Fruit fly (Drosophila melanogaster) whole organism, embryonic: ENCODE results near the gene CG17717.

ENCODE experiments used
- Atf-2 ChIP-seq: fragments of 200-800 bp; sonication (Bioruptor generic); optimal IDR thresholded peaks from 2 replicates; lab custom pipeline; 2016; ENCODE audit warnings: missing biosample characterization, missing genetic modification characterization
- Awh ChIP-seq: fragments of 200-800 bp; sonication (Bioruptor generic); IDR thresholded peaks from 2 replicates; pipeline ENCODE4, ENCODE4 v1.3.6; 2022; ENCODE audit warnings: missing biosample characterization, missing genetic modification characterization
- CG10979 ChIP-seq: fragments of 200-800 bp; sonication (Bioruptor generic); optimal IDR thresholded peaks from 2 replicates; lab custom pipeline; 2018; ENCODE audit warnings: missing biosample characterization, mild to moderate bottlenecking, missing genetic modification characterization, moderate library complexity
- CG15269 ChIP-seq: fragments of 200-800 bp; sonication (Bioruptor generic); optimal IDR thresholded peaks from 2 replicates; lab custom pipeline; 2018; ENCODE audit warnings: missing biosample characterization, mild to moderate bottlenecking, missing genetic modification characterization, moderate library complexity
- CG17328 ChIP-seq: fragments of 200-800 bp; sonication (Bioruptor generic); IDR thresholded peaks from 2 replicates; pipeline ENCODE4 v1.3.6; 2022; ENCODE audit warnings: missing biosample characterization, missing genetic modification characterization
- CG17361 ChIP-seq: fragments of 200-800 bp; sonication (Bioruptor generic); IDR thresholded peaks from 3 replicates; pipeline ENCODE4 v1.3.6; 2022; ENCODE audit warnings: missing biosample characterization, missing genetic modification characterization
- CG17568 ChIP-seq: fragments of 200-800 bp; sonication (Bioruptor generic); optimal IDR thresholded peaks from 2 replicates; lab custom pipeline; 2018; ENCODE audit warnings: missing biosample characterization, mild to moderate bottlenecking, missing genetic modification characterization, moderate library complexity
- CG18262 ChIP-seq: fragments of 200-800 bp; optimal IDR thresholded peaks from 3 replicates; lab custom pipeline; 2019; ENCODE audit warnings: missing biosample characterization, mild to moderate bottlenecking, missing genetic modification characterization, moderate library complexity
- CG1832 ChIP-seq: fragments of 200-800 bp; sonication (Bioruptor generic); optimal IDR thresholded peaks from 2 replicates; lab custom pipeline; 2017; ENCODE audit warnings: missing biosample characterization, mild to moderate bottlenecking, missing genetic modification characterization, inconsistent platforms
- CG18764 ChIP-seq: fragments of 200-800 bp; sonication (Bioruptor generic); optimal IDR thresholded peaks from 3 replicates; lab custom pipeline; 2016; ENCODE audit warnings: missing biosample characterization, missing genetic modification characterization
- CG30020 ChIP-seq: fragments of 200-800 bp; optimal IDR thresholded peaks from 2 replicates; lab custom pipeline; 2019; ENCODE audit warnings: missing biosample characterization, mild to moderate bottlenecking, missing genetic modification characterization, moderate library complexity
- CG31388 ChIP-seq: fragments of 200-800 bp; sonication (Bioruptor generic); optimal IDR thresholded peaks from 2 replicates; lab custom pipeline; 2016; ENCODE audit warnings: missing biosample characterization, missing genetic modification characterization
- CG32767 ChIP-seq: fragments of 200-800 bp; sonication (Bioruptor generic); IDR thresholded peaks from 2 replicates; pipeline ENCODE4 v1.3.6; 2022; ENCODE audit warnings: missing biosample characterization, missing genetic modification characterization
- CG3726 ChIP-seq: fragments of 200-800 bp; sonication (Bioruptor generic); IDR thresholded peaks from 3 replicates; pipeline ENCODE4, ENCODE4 v1.3.6; 2022; ENCODE audit warnings: missing biosample characterization, missing genetic modification characterization
- CG5953 ChIP-seq: fragments of 200-800 bp; sonication (Bioruptor generic); IDR thresholded peaks from 2 replicates; pipeline ENCODE4 v1.3.6; 2022; ENCODE audit warnings: missing biosample characterization, missing genetic modification characterization
- CG6272 ChIP-seq: fragments of 200-800 bp; sonication (Bioruptor generic); IDR thresholded peaks from 2 replicates; pipeline ENCODE4 v1.3.6; 2022; ENCODE audit warnings: missing biosample characterization, missing genetic modification characterization
- CG6689 ChIP-seq: fragments of 200-800 bp; sonication (Bioruptor generic); IDR thresholded peaks from 2 replicates; pipeline ENCODE4 v1.3.6; 2022; ENCODE audit warnings: missing biosample characterization, missing genetic modification characterization
- CG8290 ChIP-seq, 3 experiments: fragments of 200-800 bp; sonication (Bioruptor generic); optimal IDR thresholded peaks; 2 replicates each; lab custom pipeline; 2016 to 2019; ENCODE audit warnings: missing biosample characterization in 3 of 3, missing genetic modification characterization in 3 of 3, mild to moderate bottlenecking in 2 of 3, moderate library complexity in 1 of 3
- CG9215 ChIP-seq: fragments of 200-800 bp; sonication (Bioruptor generic); IDR thresholded peaks from 2 replicates; pipeline ENCODE4 v1.3.6; 2022; ENCODE audit warnings: missing biosample characterization, missing genetic modification characterization
- D19B ChIP-seq: fragments of 200-800 bp; sonication (Bioruptor generic); optimal IDR thresholded peaks from 2 replicates; lab custom pipeline; 2017; ENCODE audit warnings: missing biosample characterization, mild to moderate bottlenecking, missing genetic modification characterization
- Dip2 ChIP-seq: fragments of 200-800 bp; sonication (Bioruptor generic); IDR thresholded peaks from 2 replicates; pipeline ENCODE4 v1.3.6; 2022; ENCODE audit warnings: missing biosample characterization, missing genetic modification characterization
- Fer3 ChIP-seq: fragments of 200-800 bp; sonication (Bioruptor generic); optimal IDR thresholded peaks from 2 replicates; lab custom pipeline; 2018; ENCODE audit warnings: missing biosample characterization, mild to moderate bottlenecking, missing genetic modification characterization, moderate library complexity
- Hand ChIP-seq: fragments of 200-800 bp; sonication (Bioruptor generic); optimal IDR thresholded peaks from 2 replicates; lab custom pipeline; 2017; ENCODE audit warnings: mild to moderate bottlenecking, missing biosample characterization, missing genetic modification reagents, missing genetic modification characterization
- Hr51 ChIP-seq, 2 experiments: fragments of 200-800 bp; sonication (Bioruptor generic); optimal IDR thresholded peaks; 2 replicates in 1 of 2; 3 replicates in 1 of 2; lab custom pipeline; 2016 to 2018; ENCODE audit warnings: missing biosample characterization in 2 of 2, missing genetic modification characterization in 2 of 2, mild to moderate bottlenecking in 1 of 2, moderate library complexity in 1 of 2
- Hr78 ChIP-seq, 2 experiments: fragments of 200-800 bp in 1 of 2; fragments of >200 bp in 1 of 2; sonication (Bioruptor generic) in 1 of 2; optimal IDR thresholded peaks; 2 replicates each; lab custom pipeline; 2017 to 2019; ENCODE audit warnings: missing biosample characterization in 2 of 2, missing genetic modification characterization in 2 of 2, mild to moderate bottlenecking in 1 of 2, moderate library complexity in 1 of 2
- Nf-YA ChIP-seq: fragments of 200-800 bp; sonication (Bioruptor generic); IDR thresholded peaks from 2 replicates; pipeline ENCODE4 v1.3.6; 2022; ENCODE audit warnings: missing biosample characterization, missing genetic modification characterization
- Oaz ChIP-seq: fragments of 200-800 bp; sonication (Bioruptor generic); IDR thresholded peaks from 2 replicates; pipeline ENCODE4 v1.3.6; 2022; ENCODE audit warnings: missing biosample characterization, missing genetic modification characterization
- TFAM ChIP-seq: fragments of 200-800 bp; sonication (Bioruptor generic); optimal IDR thresholded peaks from 2 replicates; lab custom pipeline; 2017; ENCODE audit warnings: missing biosample characterization, missing genetic modification characterization, inconsistent platforms
- Xbp1 ChIP-seq: fragments of 200-800 bp; sonication (Bioruptor generic); optimal IDR thresholded peaks from 3 replicates; lab custom pipeline; 2016; ENCODE audit warnings: missing biosample characterization, mild to moderate bottlenecking, missing genetic modification characterization
- ara ChIP-seq: fragments of 200-800 bp; sonication (Bioruptor generic); IDR thresholded peaks from 2 replicates; pipeline ENCODE4 v1.3.6; 2022; ENCODE audit warnings: missing biosample characterization, missing genetic modification characterization
- bsh ChIP-seq, 2 experiments: fragments of 200-800 bp; sonication (Bioruptor generic); optimal IDR thresholded peaks; 2 replicates each; lab custom pipeline; 2017 to 2018; ENCODE audit warnings: mild to moderate bottlenecking in 2 of 2, missing biosample characterization in 2 of 2, missing genetic modification characterization in 2 of 2, moderate library complexity in 1 of 2
- caup ChIP-seq: fragments of 200-800 bp; sonication (Bioruptor generic); optimal IDR thresholded peaks from 3 replicates; lab custom pipeline; 2017; ENCODE audit warnings: missing biosample characterization, mild to moderate bottlenecking, missing genetic modification characterization, moderate library complexity; ENCODE audit not compliant: severe bottlenecking
- crc ChIP-seq: fragments of 200-800 bp; sonication (Bioruptor generic); optimal IDR thresholded peaks from 2 replicates; lab custom pipeline; 2016; ENCODE audit warnings: missing biosample characterization, missing genetic modification characterization
- crp ChIP-seq, 2 experiments: fragments of 200-800 bp; sonication (Bioruptor generic); optimal IDR thresholded peaks; 2 replicates in 1 of 2; 3 replicates in 1 of 2; lab custom pipeline; 2017; ENCODE audit warnings: missing biosample characterization in 2 of 2, missing genetic modification characterization in 2 of 2, mild to moderate bottlenecking in 1 of 2, moderate library complexity in 1 of 2
- dysf ChIP-seq: fragments of 200-800 bp; sonication (Bioruptor generic); IDR thresholded peaks from 3 replicates; pipeline ENCODE4 v1.3.6; 2022; ENCODE audit warnings: missing biosample characterization, missing genetic modification characterization
- eve ChIP-seq, 2 experiments: fragments of >200 bp; optimal IDR thresholded peaks; 2 replicates each; lab custom pipeline; 2017; ENCODE audit warnings: missing biosample characterization in 2 of 2, missing genetic modification characterization in 2 of 2
- exex ChIP-seq: fragments of 200-800 bp; sonication (Bioruptor generic); optimal IDR thresholded peaks from 4 replicates; lab custom pipeline; 2018; ENCODE audit warnings: missing biosample characterization, mild to moderate bottlenecking, missing genetic modification characterization, moderate library complexity
- fd64A ChIP-seq: fragments of 200-800 bp; sonication (Bioruptor generic); optimal IDR thresholded peaks from 3 replicates; lab custom pipeline; 2018; ENCODE audit warnings: missing biosample characterization, mild to moderate bottlenecking, missing genetic modification characterization
- gce ChIP-seq: fragments of 200-800 bp; sonication (Bioruptor generic); IDR thresholded peaks from 3 replicates; pipeline ENCODE4 v1.3.6; 2022; ENCODE audit warnings: missing biosample characterization, missing genetic modification characterization
- h ChIP-seq: fragments of >200 bp; optimal IDR thresholded peaks from 2 replicates; lab custom pipeline; 2017
- hkb ChIP-seq, 2 experiments: fragments of 200-800 bp in 1 of 2; fragments of >200 bp in 1 of 2; sonication (Bioruptor generic) in 1 of 2; IDR thresholded peaks in 1 of 2; optimal IDR thresholded peaks in 1 of 2; 2 replicates each; pipeline versions ENCODE4 v1.3.6 to Lab custom; 2017 to 2022; ENCODE audit warnings: missing biosample characterization in 1 of 2, missing genetic modification characterization in 1 of 2
- lmd ChIP-seq: fragments of 200-800 bp; sonication (Bioruptor generic); IDR thresholded peaks from 2 replicates; pipeline ENCODE4 v1.3.6; 2022; ENCODE audit warnings: missing biosample characterization, missing genetic modification characterization
- org-1 ChIP-seq: fragments of 200-800 bp; sonication (Bioruptor generic); optimal IDR thresholded peaks from 2 replicates; lab custom pipeline; 2017; ENCODE audit warnings: missing biosample characterization, missing genetic modification characterization
- p53 ChIP-seq: fragments of 200-800 bp; sonication (Bioruptor generic); optimal IDR thresholded peaks from 2 replicates; lab custom pipeline; 2016; ENCODE audit warnings: missing biosample characterization, missing genetic modification characterization
- pb ChIP-seq: fragments of 200-800 bp; sonication (Bioruptor generic); optimal IDR thresholded peaks from 3 replicates; lab custom pipeline; 2016; ENCODE audit warnings: missing biosample characterization, missing genetic modification characterization
- phol ChIP-seq: fragments of 200-800 bp; sonication (Bioruptor generic); optimal IDR thresholded peaks from 3 replicates; lab custom pipeline; 2018; ENCODE audit warnings: missing biosample characterization, mild to moderate bottlenecking, missing genetic modification characterization, moderate library complexity
- ssp ChIP-seq: fragments of 200-800 bp; sonication (Bioruptor generic); IDR thresholded peaks from 2 replicates; pipeline ENCODE4 v1.3.6; 2022; ENCODE audit warnings: missing biosample characterization, missing genetic modification characterization
- tgo ChIP-seq: fragments of 200-800 bp; sonication (Bioruptor generic); IDR thresholded peaks from 3 replicates; pipeline ENCODE4 v1.3.6; 2022; ENCODE audit warnings: missing biosample characterization, missing genetic modification characterization
- trem ChIP-seq: fragments of 200-800 bp; optimal IDR thresholded peaks from 3 replicates; lab custom pipeline; 2019; ENCODE audit warnings: missing biosample characterization, mild to moderate bottlenecking, missing genetic modification characterization, moderate library complexity
- zen ChIP-seq: fragments of 200-800 bp; sonication (Bioruptor generic); optimal IDR thresholded peaks from 3 replicates; lab custom pipeline; 2018; ENCODE audit warnings: missing biosample characterization, mild to moderate bottlenecking, missing genetic modification characterization, moderate library complexity

Gene CG17717

DNA sequence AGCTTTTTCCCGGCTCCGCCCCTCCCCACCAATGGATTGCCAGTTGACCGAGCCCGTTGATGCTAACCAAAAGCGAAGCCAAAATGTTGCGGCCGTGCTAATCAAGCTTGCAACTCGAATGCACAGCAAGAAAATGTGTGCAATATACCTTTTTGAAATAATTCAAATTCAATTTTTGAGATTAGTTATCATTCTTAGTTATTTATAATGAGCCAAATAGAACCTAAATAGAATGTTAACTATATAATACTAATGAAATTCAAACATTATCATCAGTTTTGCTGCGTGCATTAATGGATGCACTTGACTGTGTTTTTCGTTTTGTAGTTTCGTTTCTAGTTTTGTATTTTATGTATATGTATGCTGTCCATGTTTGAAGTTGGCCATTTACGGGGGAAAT lies 46.8 kb upstream of the CG17717 start (continued):
- TF ChIP-seq caup = no peak
- no peak for TF ChIP-seq p53
- TF ChIP-seq lmd (GFP tag; lab: Robert Waterston, UW) = peak; percentile 42; the same call in 1 of the 2 replicates
- TF ChIP-seq phol (tag; lab: Kevin White, UChicago) = peak; percentile 39
- TF ChIP-seq hkb (optimal IDR thresholded peaks at IDR 0.05; lab: Kevin White, UChicago) = no peak
- peak; percentile 71 for TF ChIP-seq hkb (GFP tag; IDR thresholded peaks at IDR 0.05; lab: Robert Waterston, UW)
- peak; percentile 53; the same call in 1 of the 3 replicates for TF ChIP-seq dysf
- peak; percentile 40; the same call in 1 of the 2 replicates for TF ChIP-seq CG17328 (GFP tag; lab: Robert Waterston, UW)
- 0 out of 2 replicates have a peak, but pooled peaks have one; percentile 13 for TF ChIP-seq ssp (GFP tag; lab: Robert Waterston, UW)
- no peak for TF ChIP-seq CG6272 (GFP tag; lab: Robert Waterston, UW)
- no peak for TF ChIP-seq CG32767
- TF ChIP-seq Fer3 = peak; percentile 1
- peak; percentile 51; the same call in 1 of the 2 replicates for TF ChIP-seq ara (GFP tag; lab: Robert Waterston, UW)
- TF ChIP-seq eve (GFP tag; optimal IDR thresholded peaks at IDR 0.05; lab: Kevin White, UChicago) = no peak
- TF ChIP-seq CG31388 (GFP tag; lab: Kevin White, UChicago) = no peak
- peak; percentile 40 for TF ChIP-seq Xbp1 (GFP tag; lab: Kevin White, UChicago)
- no peak for TF ChIP-seq CG9215 (GFP tag; lab: Robert Waterston, UW)
- TF ChIP-seq h = no peak
- TF ChIP-seq CG8290 (GFP tag; optimal IDR thresholded peaks at IDR 0.05; lab: Kevin White, UChicago) = no peak
- peak in 1 of 2 experiments; percentile 34 for TF ChIP-seq CG8290 (tag; optimal IDR thresholded peaks at IDR 0.05; lab: Kevin White, UChicago)
- TF ChIP-seq CG30020 (tag; lab: Kevin White, UChicago) = no peak
- TF ChIP-seq CG1832 (GFP tag; lab: Kevin White, UChicago) = no peak
- no peak for TF ChIP-seq fd64A (GFP tag; lab: Kevin White, UChicago)
- peak; percentile 1 for TF ChIP-seq CG17568 (GFP tag; lab: Kevin White, UChicago)
- 0 out of 2 replicates have a peak, but pooled peaks have one; percentile 17 for TF ChIP-seq CG5953 (GFP tag; lab: Robert Waterston, UW)
- no peak for TF ChIP-seq crc (GFP tag; lab: Kevin White, UChicago)
- TF ChIP-seq CG18262 (tag; lab: Kevin White, UChicago) = peak; percentile 35
- TF ChIP-seq TFAM (GFP tag; lab: Kevin White, UChicago) = no peak
- peak; percentile 47 for TF ChIP-seq CG10979
- TF ChIP-seq CG15269 = peak; percentile 74
- no peak for TF ChIP-seq Dip2 (GFP tag; lab: Robert Waterston, UW)
- TF ChIP-seq CG18764 (GFP tag; lab: Kevin White, UChicago) = no peak
- TF ChIP-seq gce (GFP tag; lab: Robert Waterston, UW) = no peak
- TF ChIP-seq pb (GFP tag; lab: Kevin White, UChicago) = no peak
- TF ChIP-seq Atf-2 (GFP tag; lab: Kevin White, UChicago) = no peak
- TF ChIP-seq exex (tag; lab: Kevin White, UChicago) = no peak
- TF ChIP-seq CG6689 (GFP tag; lab: Robert Waterston, UW) = peak; percentile 61
- no peak for TF ChIP-seq Hand (GFP tag; lab: Kevin White, UChicago)
- peak; percentile 34; the same call in 1 of the 3 replicates for TF ChIP-seq CG17361 (GFP tag; lab: Robert Waterston, UW)
- peak in 1 of 2 experiments; percentile 78 for TF ChIP-seq Hr51 (GFP tag; optimal IDR thresholded peaks at IDR 0.05; lab: Kevin White, UChicago)
- TF ChIP-seq CG3726 = no peak
- peak; percentile 66 for TF ChIP-seq Nf-YA (GFP tag; lab: Robert Waterston, UW)
- TF ChIP-seq tgo (GFP tag; lab: Robert Waterston, UW) = peak; percentile 61; the same call in 2 of the 3 replicates
- no peak for TF ChIP-seq Oaz (GFP tag; lab: Robert Waterston, UW)
- peak in 1 of 2 experiments; percentile 55 for TF ChIP-seq bsh (GFP tag; optimal IDR thresholded peaks at IDR 0.05; lab: Kevin White, UChicago)
- TF ChIP-seq zen (tag; lab: Kevin White, UChicago) = no peak
- TF ChIP-seq D19B (GFP tag; lab: Kevin White, UChicago) = no peak
- peak in 1 of 2 experiments; percentile 55 for TF ChIP-seq Hr78 (GFP tag; optimal IDR thresholded peaks at IDR 0.05; lab: Kevin White, UChicago)
- TF ChIP-seq Awh (GFP tag; lab: Robert Waterston, UW) = peak; percentile 35; the same call in 1 of the 2 replicates
- no peak for TF ChIP-seq trem (tag; lab: Kevin White, UChicago)
- TF ChIP-seq org-1 (GFP tag; lab: Kevin White, UChicago) = peak; percentile 11
- TF ChIP-seq crp (GFP tag; optimal IDR thresholded peaks at IDR 0.05; lab: Kevin White, UChicago) = no peak
